Fruit fly (Drosophila melanogaster): ENCODE measurements around the gene Elys.

Elys gene

dm6 chrX:19662583-19663195 lies 10.6 kb downstream of the Elys start (continued):
- TF ChIP-seq CG9797 (GFP tag; optimal IDR thresholded peaks at IDR 0.05): no peak
- TF ChIP-seq hb (GFP tag; IDR thresholded peaks at IDR 0.05; ENCODE audit: partially characterized antibody): no peak
- no peak for TF ChIP-seq CG7839 (tag; optimal IDR thresholded peaks at IDR 0.05)
- TF ChIP-seq lab (GFP tag; optimal IDR thresholded peaks at IDR 0.05): no peak
- TF ChIP-seq odd (GFP tag; optimal IDR thresholded peaks at IDR 0.05): no peak
- TF ChIP-seq nom (GFP tag; optimal IDR thresholded peaks at IDR 0.05): peak; percentile 29
- no peak for TF ChIP-seq CG3163 (GFP tag; optimal IDR thresholded peaks at IDR 0.05)
- TF ChIP-seq onecut (GFP tag; IDR thresholded peaks at IDR 0.05): 0 out of 2 replicates have a peak, but pooled peaks have one; percentile 9
- no peak for TF ChIP-seq crc (GFP tag; optimal IDR thresholded peaks at IDR 0.05)
- no peak for TF ChIP-seq CG2116 (GFP tag; optimal IDR thresholded peaks at IDR 0.05)
- no peak for TF ChIP-seq CG30020 (tag; optimal IDR thresholded peaks at IDR 0.05)
- TF ChIP-seq CG16815 (GFP tag; optimal IDR thresholded peaks at IDR 0.05): no peak
- peak; percentile 26 for TF ChIP-seq CG8478 (optimal IDR thresholded peaks at IDR 0.05)
- TF ChIP-seq pfk (GFP tag; optimal IDR thresholded peaks at IDR 0.05): no peak
- no peak for TF ChIP-seq row (GFP tag; IDR thresholded peaks at IDR 0.05)
- TF ChIP-seq repo (GFP tag; optimal IDR thresholded peaks at IDR 0.05): no peak
- no peak for TF ChIP-seq cad (GFP tag; optimal IDR thresholded peaks at IDR 0.05)
- no peak for TF ChIP-seq Ssrp (tag; optimal IDR thresholded peaks at IDR 0.05)
- TF ChIP-seq Tbp (GFP tag; optimal IDR thresholded peaks at IDR 0.05): no peak
- TF ChIP-seq CG12155 (GFP tag; optimal IDR thresholded peaks at IDR 0.05): no peak
- TF ChIP-seq CG2678 (tag; optimal IDR thresholded peaks at IDR 0.05): no peak
- TF ChIP-seq CG32532 (GFP tag; IDR thresholded peaks at IDR 0.05): no peak; the same call in 1 of the 2 replicates
- peak; percentile 82; the same call in 1 of the 2 replicates for TF ChIP-seq chm (GFP tag; IDR thresholded peaks at IDR 0.05)
- TF ChIP-seq CG9876 (GFP tag; optimal IDR thresholded peaks at IDR 0.05): no peak
- TF ChIP-seq Hsf (GFP tag; optimal IDR thresholded peaks at IDR 0.05): no peak
- TF ChIP-seq CG11398 (GFP tag; optimal IDR thresholded peaks at IDR 0.05): no peak
- TF ChIP-seq Bgb (GFP tag; IDR thresholded peaks at IDR 0.05; ENCODE audit: partially characterized antibody): peak; percentile 32; the same call in 1 of the 2 replicates
- no peak for TF ChIP-seq Max (GFP tag; optimal IDR thresholded peaks at IDR 0.05)
- TF ChIP-seq jumu (GFP tag; optimal IDR thresholded peaks at IDR 0.05): peak; percentile 6
- TF ChIP-seq CG10267 (tag; optimal IDR thresholded peaks at IDR 0.05): no peak
- TF ChIP-seq sens-2 (GFP tag; IDR thresholded peaks at IDR 0.05): no peak
- TF ChIP-seq ash1 (GFP tag; optimal IDR thresholded peaks at IDR 0.05): no peak
- TF ChIP-seq HLH3B (GFP tag; IDR thresholded peaks at IDR 0.05): no peak
- no peak for TF ChIP-seq her (GFP tag; optimal IDR thresholded peaks at IDR 0.05)
- no peak for TF ChIP-seq CG7271 (tag; optimal IDR thresholded peaks at IDR 0.05)
- TF ChIP-seq CG1602 (GFP tag; optimal IDR thresholded peaks at IDR 0.05): no peak
- TF ChIP-seq Fer1 (GFP tag; optimal IDR thresholded peaks at IDR 0.05): no peak
- no peak for TF ChIP-seq CG9215 (GFP tag; IDR thresholded peaks at IDR 0.05)
- TF ChIP-seq CG1832 (GFP tag; optimal IDR thresholded peaks at IDR 0.05): peak; percentile 69
- TF ChIP-seq klu (GFP tag; IDR thresholded peaks at IDR 0.05): no peak
- TF ChIP-seq CG34224 (GFP tag; IDR thresholded peaks at IDR 0.05; ENCODE audit: partially characterized antibody): 0 out of 3 replicates have a peak, but pooled peaks have one; percentile 31
- TF ChIP-seq Med (GFP tag): peak; percentile 43
- no peak for TF ChIP-seq CG11247 (GFP tag; IDR thresholded peaks at IDR 0.05)
- no peak for TF ChIP-seq CG14860 (GFP tag; IDR thresholded peaks at IDR 0.05; ENCODE audit: partially characterized antibody)
- no peak for TF ChIP-seq emc (GFP tag; optimal IDR thresholded peaks at IDR 0.05)
- no peak for TF ChIP-seq CG4282 (GFP tag; optimal IDR thresholded peaks at IDR 0.05)
- TF ChIP-seq CG2889 (GFP tag; IDR thresholded peaks at IDR 0.05): no peak
- no peak for TF ChIP-seq Atf6 (GFP tag; IDR thresholded peaks at IDR 0.05)
- no peak for TF ChIP-seq Vsx1 (GFP tag; optimal IDR thresholded peaks at IDR 0.05)
- no peak for TF ChIP-seq fd3F (GFP tag; optimal IDR thresholded peaks at IDR 0.05)
- no peak for TF ChIP-seq CG17186 (GFP tag; optimal IDR thresholded peaks at IDR 0.05)

All from whole organism, embryonic.